Fruit fly (Drosophila melanogaster) whole organism, wandering third instar larva: ENCODE data around the gene inaE.

Source experiments
- Hnf4 ChIP-seq: fragments of 200-800 bp; sonication (Bioruptor generic); optimal IDR thresholded peaks from 2 replicates; lab custom pipeline; 2016; ENCODE audit warnings: missing biosample characterization, mild to moderate bottlenecking, missing genetic modification characterization
- Hr83 ChIP-seq: fragments of 200-300 bp; sonication (Bioruptor generic); optimal IDR thresholded peaks from 2 replicates; lab custom pipeline; 2016; ENCODE audit warnings: missing biosample characterization, mild to moderate bottlenecking, missing genetic modification characterization, moderate library complexity; ENCODE audit not compliant: poor library complexity, severe bottlenecking
- N ChIP-seq: fragments of >200 bp; optimal IDR thresholded peaks from 2 replicates; lab custom pipeline; 2018; ENCODE audit warnings: missing biosample characterization, missing external identifiers, missing genetic modification characterization
- dl ChIP-seq, 2 experiments: fragments of 175-275, 200-275 bp in 1 of 2; fragments of 200-275 bp in 1 of 2; sonication (Bioruptor generic); optimal IDR thresholded peaks; lab custom pipeline; 2018; ENCODE audit warnings: mild to moderate bottlenecking in 2 of 2, missing biosample characterization in 2 of 2, missing genetic modification characterization in 2 of 2, moderate library complexity in 2 of 2; ENCODE audit not compliant: partially characterized antibody in 2 of 2, insufficient read depth in 1 of 2
- psq ChIP-seq: fragments of 200-800 bp; sonication (Bioruptor generic); optimal IDR thresholded peaks from 3 replicates; lab custom pipeline; 2017; ENCODE audit warnings: missing biosample characterization, mild to moderate bottlenecking, missing genetic modification characterization, moderate library complexity
- usp ChIP-seq: fragments of >200 bp; optimal IDR thresholded peaks from 2 replicates; lab custom pipeline; 2017; ENCODE audit warnings: missing biosample characterization, missing genetic modification characterization
- woc ChIP-seq: sonication (Bioruptor generic); optimal IDR thresholded peaks from 2 replicates; lab custom pipeline; 2016; ENCODE audit warnings: missing biosample characterization, mild to moderate bottlenecking, missing genetic modification characterization

- TF ChIP-seq dl (GFP tag; optimal IDR thresholded peaks at IDR 0.05; lab: Kevin White, UChicago; ENCODE audit: insufficient read depth in 1 of 2, partially characterized antibody in 2 of 2) (no peak), psq (GFP tag; lab: Kevin White, UChicago) (no peak), Hr83 (GFP tag; lab: Kevin White, UChicago) (no peak), usp (GFP tag; lab: Kevin White, UChicago) (no peak), woc (GFP tag; lab: Kevin White, UChicago) (no peak), N (no peak), Hnf4 (GFP tag; lab: Kevin White, UChicago) (no peak)
Observed at dm6 chrX:13765217-13765616, 18.3 kb upstream of the inaE start.
